Fruit fly (Drosophila melanogaster) whole organism, embryonic: ENCODE results near the gene CG43980.
A peak's percentile ranks its signal among the peaks of the same experiment; 100 is the strongest.

Source experiments
- Adf1 ChIP-seq: fragments of 200-800 bp; sonication (Bioruptor generic); IDR thresholded peaks from 2 replicates; pipeline ENCODE4 v1.3.6; 2022; ENCODE audit warnings: missing biosample characterization, missing genetic modification characterization
- Atf3 ChIP-seq: fragments of 200-800 bp; sonication (Bioruptor generic); optimal IDR thresholded peaks from 3 replicates; lab custom pipeline; 2016; ENCODE audit warnings: missing biosample characterization, missing genetic modification characterization
- Awh ChIP-seq: fragments of 200-800 bp; sonication (Bioruptor generic); IDR thresholded peaks from 2 replicates; pipeline ENCODE4, ENCODE4 v1.3.6; 2022; ENCODE audit warnings: missing biosample characterization, missing genetic modification characterization
- CG10267 ChIP-seq: fragments of 200-800 bp; sonication (Bioruptor generic); optimal IDR thresholded peaks from 2 replicates; lab custom pipeline; 2018; ENCODE audit warnings: missing biosample characterization, mild to moderate bottlenecking, missing genetic modification characterization, moderate library complexity
- CG11695 ChIP-seq: fragments of 200-800 bp; sonication (Bioruptor generic); IDR thresholded peaks from 3 replicates; pipeline ENCODE4 v1.3.6; 2022; ENCODE audit warnings: missing biosample characterization, missing genetic modification characterization
- CG12155 ChIP-seq: fragments of 200-800 bp; sonication (Bioruptor generic); optimal IDR thresholded peaks from 3 replicates; lab custom pipeline; 2016; ENCODE audit warnings: missing biosample characterization, missing genetic modification characterization
- CG12236 ChIP-seq: fragments of 200-800 bp; sonication (Bioruptor generic); optimal IDR thresholded peaks from 2 replicates; lab custom pipeline; 2016; ENCODE audit warnings: missing biosample characterization, missing genetic modification characterization
- CG13123 ChIP-seq: fragments of 200-800 bp; sonication (Bioruptor generic); optimal IDR thresholded peaks from 2 replicates; lab custom pipeline; 2016; ENCODE audit warnings: missing biosample characterization, missing genetic modification characterization
- CG13287 ChIP-seq: fragments of 200-800 bp; sonication (Bioruptor generic); IDR thresholded peaks from 2 replicates; pipeline ENCODE4 v1.3.6; 2022; ENCODE audit warnings: missing biosample characterization, missing genetic modification characterization; ENCODE audit not compliant: partially characterized antibody
- CG13775 ChIP-seq: fragments of 200-800 bp; sonication (Bioruptor generic); optimal IDR thresholded peaks from 3 replicates; lab custom pipeline; 2017; ENCODE audit warnings: missing biosample characterization, mild to moderate bottlenecking, missing genetic modification characterization
- CG1529 ChIP-seq: fragments of 200-800 bp; sonication (Bioruptor generic); optimal IDR thresholded peaks from 3 replicates; lab custom pipeline; 2018; ENCODE audit warnings: missing biosample characterization, missing genetic modification characterization
- CG16863 ChIP-seq: fragments of 200-800 bp; sonication (Bioruptor generic); optimal IDR thresholded peaks from 3 replicates; lab custom pipeline; 2016; ENCODE audit warnings: missing biosample characterization, missing genetic modification characterization
- CG17612 ChIP-seq: fragments of 200-800 bp; sonication (Bioruptor generic); IDR thresholded peaks from 2 replicates; pipeline ENCODE4 v1.3.6; 2022; ENCODE audit warnings: missing biosample characterization, missing genetic modification characterization
- CG33213 ChIP-seq: fragments of 200-800 bp; sonication (Bioruptor generic); optimal IDR thresholded peaks from 3 replicates; lab custom pipeline; 2016; ENCODE audit warnings: missing biosample characterization, missing genetic modification characterization
- CG4707 ChIP-seq: fragments of 200-800 bp; sonication (Bioruptor generic); optimal IDR thresholded peaks from 2 replicates; lab custom pipeline; 2018; ENCODE audit warnings: missing biosample characterization, mild to moderate bottlenecking, missing genetic modification characterization, moderate library complexity
- CG7357 ChIP-seq: fragments of 200-800 bp; sonication (Bioruptor generic); IDR thresholded peaks from 3 replicates; pipeline ENCODE4 v1.3.6; 2022; ENCODE audit warnings: missing biosample characterization, missing genetic modification characterization
- CG7745 ChIP-seq: fragments of 200-800 bp; sonication (Bioruptor generic); optimal IDR thresholded peaks from 2 replicates; lab custom pipeline; 2018; ENCODE audit warnings: missing biosample characterization, mild to moderate bottlenecking, missing genetic modification characterization, moderate library complexity
- CG7839 ChIP-seq: fragments of 200-800 bp; sonication (Bioruptor generic); optimal IDR thresholded peaks from 3 replicates; lab custom pipeline; 2018; ENCODE audit warnings: missing biosample characterization, mild to moderate bottlenecking, missing genetic modification characterization, moderate library complexity
- CG8089 ChIP-seq: fragments of 200-800 bp; sonication (Bioruptor generic); optimal IDR thresholded peaks from 3 replicates; lab custom pipeline; 2016; ENCODE audit warnings: missing biosample characterization, missing genetic modification characterization
- CG8281 ChIP-seq: fragments of 200-800 bp; sonication (Bioruptor generic); optimal IDR thresholded peaks from 2 replicates; lab custom pipeline; 2018; ENCODE audit warnings: missing biosample characterization, mild to moderate bottlenecking, missing genetic modification characterization, moderate library complexity
- CG9437 ChIP-seq: fragments of 200-800 bp; sonication (Bioruptor generic); optimal IDR thresholded peaks from 2 replicates; lab custom pipeline; 2018; ENCODE audit warnings: missing biosample characterization, mild to moderate bottlenecking, missing genetic modification characterization
- CG9817 ChIP-seq: fragments of 200-800 bp; sonication (Bioruptor generic); optimal IDR thresholded peaks from 2 replicates; lab custom pipeline; 2018; ENCODE audit warnings: missing biosample characterization, mild to moderate bottlenecking, missing genetic modification characterization, moderate library complexity
- Dad ChIP-seq: fragments of 200-800 bp; sonication (Bioruptor generic); optimal IDR thresholded peaks from 3 replicates; lab custom pipeline; 2016; ENCODE audit warnings: missing biosample characterization, missing genetic modification characterization
- Dfd ChIP-seq, 2 experiments: fragments of >200 bp; optimal IDR thresholded peaks; 2 replicates each; lab custom pipeline; 2017; ENCODE audit warnings: missing biosample characterization in 2 of 2, missing genetic modification characterization in 2 of 2
- Drgx ChIP-seq: fragments of 200-800 bp; sonication (Bioruptor generic); IDR thresholded peaks from 2 replicates; pipeline ENCODE4 v1.3.6; 2022; ENCODE audit warnings: missing biosample characterization, missing genetic modification characterization
- Ets97D ChIP-seq: fragments of 200-800 bp; sonication (Bioruptor generic); optimal IDR thresholded peaks from 3 replicates; lab custom pipeline; 2016; ENCODE audit warnings: missing biosample characterization, missing genetic modification characterization
- Fer3 ChIP-seq: fragments of 200-800 bp; sonication (Bioruptor generic); optimal IDR thresholded peaks from 2 replicates; lab custom pipeline; 2018; ENCODE audit warnings: missing biosample characterization, mild to moderate bottlenecking, missing genetic modification characterization, moderate library complexity
- Lhr ChIP-seq: fragments of 200-800 bp; sonication (Bioruptor generic); optimal IDR thresholded peaks from 3 replicates; lab custom pipeline; 2017; ENCODE audit warnings: mild to moderate bottlenecking, missing biosample characterization, missing genetic modification reagents, missing genetic modification characterization
- MESR4 ChIP-seq: fragments of 200-800 bp; sonication (Bioruptor generic); optimal IDR thresholded peaks from 2 replicates; lab custom pipeline; 2018; ENCODE audit warnings: missing biosample characterization, mild to moderate bottlenecking, missing genetic modification characterization, moderate library complexity
- Nf-YC ChIP-seq: fragments of 200-800 bp; optimal IDR thresholded peaks from 3 replicates; lab custom pipeline; 2019; ENCODE audit warnings: missing biosample characterization, mild to moderate bottlenecking, missing genetic modification characterization, moderate library complexity
- Ravus ChIP-seq: fragments of 200-800 bp; sonication (Bioruptor generic); IDR thresholded peaks from 2 replicates; pipeline ENCODE4 v1.3.6; 2022; ENCODE audit warnings: missing biosample characterization, missing genetic modification characterization
- Usf ChIP-seq: fragments of 200-800 bp; sonication (Bioruptor generic); optimal IDR thresholded peaks from 2 replicates; lab custom pipeline; 2017; ENCODE audit warnings: missing genotype, missing biosample characterization, missing genetic modification characterization
- crol ChIP-seq: fragments of 200-800 bp; sonication (Bioruptor generic); IDR thresholded peaks from 2 replicates; pipeline ENCODE4 v1.3.6; 2022; ENCODE audit warnings: missing biosample characterization, missing genetic modification characterization
- da ChIP-seq: fragments of 200-800 bp; sonication (Bioruptor generic); optimal IDR thresholded peaks from 2 replicates; lab custom pipeline; 2016; ENCODE audit warnings: missing biosample characterization, missing genetic modification characterization
- dm ChIP-seq: fragments of 200-800 bp; sonication (Bioruptor generic); optimal IDR thresholded peaks from 3 replicates; lab custom pipeline; 2016; ENCODE audit warnings: missing biosample characterization, missing genetic modification characterization
- ems ChIP-seq: fragments of 200-800 bp; sonication (Bioruptor generic); optimal IDR thresholded peaks from 3 replicates; lab custom pipeline; 2016; ENCODE audit warnings: missing biosample characterization, missing genetic modification characterization
- ewg ChIP-seq: fragments of 200-800 bp; sonication (Bioruptor generic); optimal IDR thresholded peaks from 3 replicates; lab custom pipeline; 2017; ENCODE audit warnings: mild to moderate bottlenecking, missing biosample characterization, missing genetic modification reagents, missing genetic modification characterization
- grn ChIP-seq: fragments of 200-800 bp; sonication (Bioruptor generic); optimal IDR thresholded peaks from 3 replicates; lab custom pipeline; 2017; ENCODE audit warnings: missing biosample characterization, missing genetic modification characterization
- jing ChIP-seq: fragments of 200-800 bp; sonication (Bioruptor generic); optimal IDR thresholded peaks from 2 replicates; lab custom pipeline; 2018; ENCODE audit warnings: missing biosample characterization, mild to moderate bottlenecking, missing genetic modification characterization
- lab ChIP-seq: fragments of 200-800 bp; sonication (Bioruptor generic); optimal IDR thresholded peaks from 3 replicates; lab custom pipeline; 2017; ENCODE audit warnings: missing biosample characterization, missing genetic modification characterization, mild to moderate bottlenecking, moderate library complexity, missing genetic modification reagents
- onecut ChIP-seq: fragments of 200-800 bp; sonication (Bioruptor generic); IDR thresholded peaks from 2 replicates; pipeline ENCODE4 v1.3.6; 2022; ENCODE audit warnings: missing biosample characterization, missing genetic modification characterization
- pho ChIP-seq: fragments of 200-800 bp; sonication (Bioruptor generic); optimal IDR thresholded peaks from 2 replicates; lab custom pipeline; 2016; ENCODE audit warnings: missing biosample characterization, missing genetic modification characterization
- phol ChIP-seq: fragments of 200-800 bp; sonication (Bioruptor generic); optimal IDR thresholded peaks from 3 replicates; lab custom pipeline; 2018; ENCODE audit warnings: missing biosample characterization, mild to moderate bottlenecking, missing genetic modification characterization, moderate library complexity
- pzg ChIP-seq: fragments of 200-800 bp; sonication (Bioruptor generic); optimal IDR thresholded peaks from 3 replicates; lab custom pipeline; 2018; ENCODE audit warnings: missing biosample characterization, mild to moderate bottlenecking, missing genetic modification characterization, moderate library complexity
- slbo ChIP-seq: fragments of 200-800 bp; sonication (Bioruptor generic); IDR thresholded peaks from 2 replicates; pipeline ENCODE4 v1.3.6; 2022; ENCODE audit warnings: missing biosample characterization, missing genetic modification characterization
- slou ChIP-seq: fragments of 200-800 bp; sonication (Bioruptor generic); optimal IDR thresholded peaks from 3 replicates; lab custom pipeline; 2016; ENCODE audit warnings: missing biosample characterization, missing genetic modification characterization
- sr ChIP-seq: fragments of 200-800 bp; sonication (Bioruptor generic); IDR thresholded peaks from 3 replicates; pipeline ENCODE4 v1.3.6; 2022; ENCODE audit warnings: missing biosample characterization, missing genetic modification characterization
- tgo ChIP-seq: fragments of 200-800 bp; sonication (Bioruptor generic); IDR thresholded peaks from 3 replicates; pipeline ENCODE4 v1.3.6; 2022; ENCODE audit warnings: missing biosample characterization, missing genetic modification characterization
- trh ChIP-seq: fragments of 200-800 bp; sonication (Bioruptor generic); optimal IDR thresholded peaks from 2 replicates; lab custom pipeline; 2016; ENCODE audit warnings: missing biosample characterization, missing genetic modification characterization
- wdn ChIP-seq: fragments of 200-800 bp; sonication (Bioruptor generic); IDR thresholded peaks from 2 replicates; pipeline ENCODE4 v1.3.6; 2022; ENCODE audit warnings: missing biosample characterization, missing genetic modification characterization
- wor ChIP-seq: fragments of 200-800 bp; sonication (Bioruptor generic); IDR thresholded peaks from 2 replicates; pipeline ENCODE4 v1.3.6; 2022; ENCODE audit warnings: missing biosample characterization, missing genetic modification characterization
- zen ChIP-seq: fragments of 200-800 bp; sonication (Bioruptor generic); optimal IDR thresholded peaks from 3 replicates; lab custom pipeline; 2018; ENCODE audit warnings: missing biosample characterization, mild to moderate bottlenecking, missing genetic modification characterization, moderate library complexity

CG43980 gene

DNA sequence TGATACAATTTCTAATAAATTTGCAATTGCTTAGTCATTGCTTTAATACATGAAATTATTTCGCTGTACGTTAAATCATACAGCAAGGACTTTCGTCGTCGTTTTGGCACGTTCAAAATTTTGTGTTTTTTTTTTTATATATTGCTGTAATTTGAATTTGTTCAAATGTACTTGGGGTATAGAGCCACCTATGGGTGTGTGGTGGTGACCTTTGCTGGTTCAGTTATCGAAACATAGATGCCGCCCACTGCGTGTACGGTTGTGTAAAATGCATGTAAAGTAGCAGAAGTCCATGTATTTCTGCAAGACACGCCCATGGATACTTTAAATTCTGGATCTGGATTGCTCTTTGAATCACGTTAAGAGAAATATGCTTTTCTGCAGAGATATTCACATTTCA lies 40.5 kb upstream of the CG43980 start (continued):
- TF ChIP-seq wdn (GFP tag; lab: Robert Waterston, UW) (no peak), Awh (GFP tag; lab: Robert Waterston, UW) (no peak), Fer3 (tag; lab: Kevin White, UChicago) (no peak), wor (GFP tag; lab: Robert Waterston, UW) (0 out of 2 replicates have a peak, but pooled peaks have one; percentile 17), onecut (GFP tag; lab: Robert Waterston, UW) (peak; percentile 46; the same call in 1 of the 2 replicates), tgo (GFP tag; lab: Robert Waterston, UW) (peak; percentile 59), CG9817 (tag; lab: Kevin White, UChicago) (peak; percentile 62), CG33213 (GFP tag; lab: Kevin White, UChicago) (peak; percentile 85), Adf1 (GFP tag; lab: Robert Waterston, UW) (peak; percentile 30; the same call in 1 of the 2 replicates), phol (tag; lab: Kevin White, UChicago) (peak; percentile 47), CG16863 (GFP tag; lab: Kevin White, UChicago) (peak; percentile 68), CG13775 (GFP tag; lab: Kevin White, UChicago) (peak; percentile 17), MESR4 (GFP tag; lab: Kevin White, UChicago) (no peak), CG7839 (no peak), Lhr (GFP tag; lab: Kevin White, UChicago) (peak; percentile 87), CG13123 (GFP tag; lab: Kevin White, UChicago) (no peak), Dfd (GFP tag; optimal IDR thresholded peaks at IDR 0.05; lab: Kevin White, UChicago) (no peak), CG8281 (tag; lab: Kevin White, UChicago) (no peak), dm (GFP tag; lab: Kevin White, UChicago) (peak; percentile 31), Ets97D (peak; percentile 31), zen (tag; lab: Kevin White, UChicago) (peak; percentile 55), crol (no peak), slou (GFP tag; lab: Kevin White, UChicago) (peak; percentile 1), CG12155 (GFP tag; lab: Kevin White, UChicago) (peak; percentile 49), slbo (GFP tag; lab: Robert Waterston, UW) (peak; percentile 86), pho (GFP tag; lab: Kevin White, UChicago) (peak; percentile 36), ems (GFP tag; lab: Kevin White, UChicago) (peak; percentile 18), CG17612 (GFP tag; lab: Robert Waterston, UW) (no peak), ewg (no peak), Drgx (GFP tag; lab: Robert Waterston, UW) (no peak), jing (GFP tag; lab: Kevin White, UChicago) (peak; percentile 13), CG11695 (GFP tag; lab: Robert Waterston, UW) (no peak), CG13287 (GFP tag; lab: Robert Waterston, UW) (peak; percentile 39; the same call in 1 of the 2 replicates), da (peak; percentile 66), CG1529 (no peak), Ravus (GFP tag; lab: Robert Waterston, UW) (no peak), CG4707 (GFP tag; lab: Kevin White, UChicago) (no peak), Usf (GFP tag; lab: Kevin White, UChicago) (no peak), CG12236 (GFP tag; lab: Kevin White, UChicago) (peak; percentile 2), CG8089 (GFP tag; lab: Kevin White, UChicago) (peak; percentile 79), CG10267 (peak; percentile 54), Nf-YC (tag; lab: Kevin White, UChicago) (peak; percentile 63), pzg (GFP tag; lab: Kevin White, UChicago) (no peak), sr (GFP tag; lab: Robert Waterston, UW) (no peak), grn (GFP tag; lab: Kevin White, UChicago) (no peak), trh (GFP tag; lab: Kevin White, UChicago) (peak; percentile 39), CG9437 (GFP tag; lab: Kevin White, UChicago) (no peak), lab (GFP tag; lab: Kevin White, UChicago) (no peak), CG7357 (GFP tag; lab: Robert Waterston, UW) (no peak), Dad (GFP tag; lab: Kevin White, UChicago) (peak; percentile 44), Atf3 (peak; percentile 46), CG7745 (no peak)
